Worm (Caenorhabditis elegans): ENCODE results near the gene str-124.

The str-124 gene

ce11 chrX:12826782-12827181 lies 39.1 kb downstream of the str-124 start:
- no peak for TF ChIP-seq efl-1 (optimal IDR thresholded peaks at IDR 0.05)
- TF ChIP-seq efl-1 (GFP tag; optimal IDR thresholded peaks at IDR 0.05 in 1 of 2) = peak in 1 of 2 experiments; percentile 58
- no peak for TF ChIP-seq aha-1 (tag; optimal IDR thresholded peaks at IDR 0.05)

- TF ChIP-seq hlh-17 (GFP tag; optimal IDR thresholded peaks at IDR 0.05; ENCODE audit: borderline replicate concordance) (no peak), lin-14 (GFP tag; optimal IDR thresholded peaks at IDR 0.05) (peak; percentile 12), pag-3 (tag; optimal IDR thresholded peaks at IDR 0.05; ENCODE audit: borderline replicate concordance, insufficient read depth) (no peak), unc-62 (GFP tag; optimal IDR thresholded peaks at IDR 0.05) (no peak), egl-27 (tag; optimal IDR thresholded peaks at IDR 0.05) (no peak), lir-3 (tag; optimal IDR thresholded peaks at IDR 0.05; ENCODE audit: poor library complexity) (no peak), efl-1 (optimal IDR thresholded peaks at IDR 0.05) (no peak), efl-1 (GFP tag; optimal IDR thresholded peaks at IDR 0.05 in 1 of 2) (peak in 1 of 2 experiments; percentile 87), aly-2 (tag; optimal IDR thresholded peaks at IDR 0.05) (no peak), elt-3 (tag; optimal IDR thresholded peaks at IDR 0.05) (no peak), unc-86 (tag; optimal IDR thresholded peaks at IDR 0.05) (no peak), swsn-7 (tag; optimal IDR thresholded peaks at IDR 0.05) (no peak)
Measured at ce11 chrX:12827741-12828408, 40.2 kb downstream of the str-124 start.

- no peak for TF ChIP-seq zag-1 (tag; optimal IDR thresholded peaks at IDR 0.05)
- no peak for TF ChIP-seq mef-2 (tag; optimal IDR thresholded peaks at IDR 0.05)
- TF ChIP-seq hlh-17 (GFP tag; optimal IDR thresholded peaks at IDR 0.05; ENCODE audit: borderline replicate concordance) = no peak
- TF ChIP-seq mdl-1 (tag; optimal IDR thresholded peaks at IDR 0.05) = no peak
- no peak for TF ChIP-seq nhr-85 (tag)
- no peak for TF ChIP-seq nhr-71 (tag; optimal IDR thresholded peaks at IDR 0.05)
- no peak for TF ChIP-seq mep-1 (tag; optimal IDR thresholded peaks at IDR 0.05)
- TF ChIP-seq nhr-84 (tag; optimal IDR thresholded peaks at IDR 0.05) = no peak
- no peak for TF ChIP-seq ztf-4 (tag; optimal IDR thresholded peaks at IDR 0.05)
- TF ChIP-seq zip-4 (GFP tag; optimal IDR thresholded peaks at IDR 0.05) = no peak
Measured at ce11 chrX:12829055-12829454, 41.3 kb downstream of the str-124 start.

ce11 chrX:12834848-12835247 lies 47.1 kb downstream of the str-124 start:
- TF ChIP-seq fkh-4 (tag; optimal IDR thresholded peaks at IDR 0.05; ENCODE audit: borderline replicate concordance) (no peak), jun-1 (tag; optimal IDR thresholded peaks at IDR 0.05) (no peak), nhr-20 (tag; optimal IDR thresholded peaks at IDR 0.05) (peak; percentile 43), elt-3 (tag; optimal IDR thresholded peaks at IDR 0.05) (peak in 2 of 6 experiments; percentile 14 to 85), unc-86 (tag; optimal IDR thresholded peaks at IDR 0.05) (no peak), lin-14 (GFP tag; optimal IDR thresholded peaks at IDR 0.05) (peak; percentile 66), pqm-1 (tag; optimal IDR thresholded peaks at IDR 0.05) (no peak), nhr-84 (tag; optimal IDR thresholded peaks at IDR 0.05) (no peak), tbx-2 (tag; optimal IDR thresholded peaks at IDR 0.05) (peak; percentile 4), lin-35 (GFP tag; optimal IDR thresholded peaks at IDR 0.05) (peak in 1 of 2 experiments; percentile 8), efl-1 (optimal IDR thresholded peaks at IDR 0.05) (no peak), efl-1 (GFP tag; optimal IDR thresholded peaks at IDR 0.05 in 1 of 2) (peak in 1 of 2 experiments; percentile 67), blmp-1 (tag; optimal IDR thresholded peaks at IDR 0.05) (peak; percentile 81), ztf-4 (tag; optimal IDR thresholded peaks at IDR 0.05) (no peak), vab-15 (tag; optimal IDR thresholded peaks at IDR 0.05) (no peak), fkh-10 (GFP tag; optimal IDR thresholded peaks at IDR 0.05) (no peak), ceh-90 (tag; optimal IDR thresholded peaks at IDR 0.05) (no peak), nhr-85 (tag) (peak; percentile 64), nhr-90 (tag; optimal IDR thresholded peaks at IDR 0.05; ENCODE audit: poor library complexity) (no peak), tlp-1 (tag; optimal IDR thresholded peaks at IDR 0.05) (no peak), nhr-28 (tag; optimal IDR thresholded peaks at IDR 0.05) (no peak), nhr-71 (tag; optimal IDR thresholded peaks at IDR 0.05) (peak; percentile 23), nhr-76 (tag; optimal IDR thresholded peaks at IDR 0.05) (no peak), pag-3 (tag; optimal IDR thresholded peaks at IDR 0.05; ENCODE audit: borderline replicate concordance, insufficient read depth) (peak; percentile 5), mdl-1 (tag; optimal IDR thresholded peaks at IDR 0.05) (peak in 1 of 2 experiments; percentile 10)

Measured in whole organism, L1 larva.